Fruit fly (Drosophila melanogaster) whole organism, embryonic: ENCODE results near the gene dj-1beta.

Source experiments
- B-H1 ChIP-seq: fragments of 200-800 bp; sonication (Bioruptor generic); IDR thresholded peaks from 3 replicates; pipeline ENCODE4 v1.3.6; 2022; ENCODE audit warnings: missing biosample characterization, missing genetic modification characterization
- Bteb2 ChIP-seq: fragments of 200-800 bp; sonication (Bioruptor generic); optimal IDR thresholded peaks from 2 replicates; lab custom pipeline; 2016; ENCODE audit warnings: missing biosample characterization, missing genetic modification characterization
- CG1024 ChIP-seq: fragments of 200-800 bp; sonication (Bioruptor generic); IDR thresholded peaks from 2 replicates; pipeline ENCODE4 v1.3.6; 2022; ENCODE audit warnings: missing biosample characterization, missing genetic modification characterization
- CG10274 ChIP-seq: fragments of 200-800 bp; sonication (Bioruptor generic); optimal IDR thresholded peaks from 3 replicates; lab custom pipeline; 2017; ENCODE audit warnings: missing biosample characterization, mild to moderate bottlenecking, missing genetic modification characterization
- CG10543 ChIP-seq: fragments of 200-800 bp; sonication (Bioruptor generic); optimal IDR thresholded peaks from 3 replicates; lab custom pipeline; 2017; ENCODE audit warnings: missing biosample characterization, mild to moderate bottlenecking, missing genetic modification characterization, moderate library complexity
- CG11247 ChIP-seq: fragments of 200-800 bp; sonication (Bioruptor generic); IDR thresholded peaks from 2 replicates; pipeline ENCODE4 v1.3.6; 2022; ENCODE audit warnings: missing biosample characterization, missing genetic modification characterization
- CG13287 ChIP-seq: fragments of 200-800 bp; sonication (Bioruptor generic); IDR thresholded peaks from 2 replicates; pipeline ENCODE4 v1.3.6; 2022; ENCODE audit warnings: missing biosample characterization, missing genetic modification characterization; ENCODE audit not compliant: partially characterized antibody
- CG13296 ChIP-seq: fragments of 200-800 bp; sonication (Bioruptor generic); optimal IDR thresholded peaks from 3 replicates; lab custom pipeline; 2018; ENCODE audit warnings: missing biosample characterization, mild to moderate bottlenecking, missing genetic modification characterization
- CG14860 ChIP-seq: fragments of 200-800 bp; sonication (Bioruptor generic); IDR thresholded peaks from 3 replicates; pipeline ENCODE4 v1.3.6; 2022; ENCODE audit warnings: missing biosample characterization, missing genetic modification characterization; ENCODE audit not compliant: partially characterized antibody
- CG1529 ChIP-seq: fragments of 200-800 bp; sonication (Bioruptor generic); optimal IDR thresholded peaks from 3 replicates; lab custom pipeline; 2018; ENCODE audit warnings: missing biosample characterization, missing genetic modification characterization
- CG15514 ChIP-seq: fragments of 200-800 bp; sonication (Bioruptor generic); optimal IDR thresholded peaks from 3 replicates; lab custom pipeline; 2017; ENCODE audit warnings: missing biosample characterization, missing genetic modification characterization, mild to moderate bottlenecking, moderate library complexity, missing genetic modification reagents
- CG17829 ChIP-seq: fragments of 200-800 bp; optimal IDR thresholded peaks from 2 replicates; lab custom pipeline; 2019; ENCODE audit warnings: missing biosample characterization, mild to moderate bottlenecking, missing genetic modification characterization, moderate library complexity
- CG4730 ChIP-seq: fragments of 200-800 bp; sonication (Bioruptor generic); IDR thresholded peaks from 2 replicates; pipeline ENCODE4 v1.3.6; 2022; ENCODE audit warnings: missing biosample characterization, missing genetic modification characterization
- CG7357 ChIP-seq: fragments of 200-800 bp; sonication (Bioruptor generic); IDR thresholded peaks from 3 replicates; pipeline ENCODE4 v1.3.6; 2022; ENCODE audit warnings: missing biosample characterization, missing genetic modification characterization
- CG7928 ChIP-seq: fragments of 200-800 bp; sonication (Bioruptor generic); optimal IDR thresholded peaks from 2 replicates; lab custom pipeline; 2017; ENCODE audit warnings: missing biosample characterization, mild to moderate bottlenecking, missing genetic modification characterization
- CG8290 ChIP-seq, 3 experiments: fragments of 200-800 bp; sonication (Bioruptor generic); optimal IDR thresholded peaks; 2 replicates each; lab custom pipeline; 2016 to 2019; ENCODE audit warnings: missing biosample characterization in 3 of 3, missing genetic modification characterization in 3 of 3, mild to moderate bottlenecking in 2 of 3, moderate library complexity in 1 of 3
- CrebB ChIP-seq: fragments of 200-800 bp; sonication (Bioruptor generic); optimal IDR thresholded peaks from 3 replicates; lab custom pipeline; 2018; ENCODE audit warnings: missing biosample characterization, mild to moderate bottlenecking, missing genetic modification characterization
- GATAe ChIP-seq: fragments of 200-800 bp; sonication (Bioruptor generic); conservative IDR thresholded peaks from 2 replicates; pipeline ENCODE4 v1.3.6; 2022; ENCODE audit warnings: missing biosample characterization, missing genetic modification characterization
- Med ChIP-seq: fragments of 200-800 bp; sonication (Bioruptor generic); peaks from one replicate; lab custom pipeline; 2016; ENCODE audit warnings: missing biosample characterization, missing genetic modification characterization, mild to moderate bottlenecking, inconsistent platforms, moderate library complexity
- Meics ChIP-seq: fragments of 200-800 bp; sonication (Bioruptor generic); optimal IDR thresholded peaks from 2 replicates; lab custom pipeline; 2017; ENCODE audit warnings: missing biosample characterization, mild to moderate bottlenecking, missing genetic modification characterization
- Nf-YC ChIP-seq: fragments of 200-800 bp; optimal IDR thresholded peaks from 3 replicates; lab custom pipeline; 2019; ENCODE audit warnings: missing biosample characterization, mild to moderate bottlenecking, missing genetic modification characterization, moderate library complexity
- Pdp1 ChIP-seq, 2 experiments: fragments of 200-800 bp; sonication (Bioruptor generic); optimal IDR thresholded peaks; 3 replicates each; lab custom pipeline; 2016; ENCODE audit warnings: missing biosample characterization in 2 of 2, missing genetic modification characterization in 2 of 2, mild to moderate bottlenecking in 1 of 2, moderate library complexity in 1 of 2
- Sin3A ChIP-seq: fragments of >200 bp; optimal IDR thresholded peaks from 2 replicates; lab custom pipeline; 2018
- Tbp ChIP-seq: fragments of >200 bp; optimal IDR thresholded peaks from 2 replicates; lab custom pipeline; 2018; ENCODE audit warnings: missing biosample characterization, missing genetic modification characterization
- bcd ChIP-seq: fragments of 200-800 bp; sonication (Bioruptor generic); optimal IDR thresholded peaks from 2 replicates; lab custom pipeline; 2017; ENCODE audit warnings: missing biosample characterization, mild to moderate bottlenecking, missing genetic modification characterization
- dan ChIP-seq: fragments of 200-800 bp; sonication (Bioruptor generic); IDR thresholded peaks from 2 replicates; pipeline ENCODE4 v1.3.6; 2022; ENCODE audit warnings: missing biosample characterization, missing genetic modification characterization
- ems ChIP-seq: fragments of 200-800 bp; sonication (Bioruptor generic); optimal IDR thresholded peaks from 3 replicates; lab custom pipeline; 2016; ENCODE audit warnings: missing biosample characterization, missing genetic modification characterization
- ftz-f1 ChIP-seq: fragments of 200-800 bp; sonication (Bioruptor generic); optimal IDR thresholded peaks from 2 replicates; lab custom pipeline; 2016; ENCODE audit warnings: missing biosample characterization, missing genetic modification characterization
- gsb ChIP-seq: fragments of 200-800 bp; sonication (Bioruptor generic); IDR thresholded peaks from 2 replicates; pipeline ENCODE4 v1.3.6; 2022; ENCODE audit warnings: missing biosample characterization, missing genetic modification characterization
- h ChIP-seq: fragments of >200 bp; optimal IDR thresholded peaks from 2 replicates; lab custom pipeline; 2017
- hkb ChIP-seq, 2 experiments: fragments of 200-800 bp in 1 of 2; fragments of >200 bp in 1 of 2; sonication (Bioruptor generic) in 1 of 2; IDR thresholded peaks in 1 of 2; optimal IDR thresholded peaks in 1 of 2; 2 replicates each; pipeline versions ENCODE4 v1.3.6 to Lab custom; 2017 to 2022; ENCODE audit warnings: missing biosample characterization in 1 of 2, missing genetic modification characterization in 1 of 2
- mirr ChIP-seq: fragments of 200-800 bp; sonication (Bioruptor generic); optimal IDR thresholded peaks from 3 replicates; lab custom pipeline; 2018; ENCODE audit warnings: missing biosample characterization, mild to moderate bottlenecking, missing genetic modification characterization
- pan ChIP-seq, 4 experiments: fragments of >200 bp in 3 of 4; fragments of 200-800 bp in 1 of 4; sonication (Bioruptor generic) in 1 of 4; optimal IDR thresholded peaks in 3 of 4; IDR thresholded peaks in 1 of 4; 2 replicates each; pipeline versions ENCODE4 v1.3.6 to Lab custom; 2017 to 2022; ENCODE audit warnings: missing biosample characterization in 2 of 4, missing genetic modification characterization in 2 of 4, mixed read lengths in 1 of 4
- pho ChIP-seq: fragments of 200-800 bp; sonication (Bioruptor generic); optimal IDR thresholded peaks from 2 replicates; lab custom pipeline; 2016; ENCODE audit warnings: missing biosample characterization, missing genetic modification characterization
- pita ChIP-seq: fragments of 200-800 bp; sonication (Bioruptor generic); optimal IDR thresholded peaks from 2 replicates; lab custom pipeline; 2017; ENCODE audit warnings: missing biosample characterization, mild to moderate bottlenecking, missing genetic modification characterization
- sc ChIP-seq, 3 experiments: fragments of >200 bp in 2 of 3; fragments of 200-800 bp in 1 of 3; sonication (Bioruptor generic) in 1 of 3; optimal IDR thresholded peaks; 2 replicates in 2 of 3; 3 replicates in 1 of 3; lab custom pipeline; 2017; ENCODE audit warnings: mild to moderate bottlenecking in 1 of 3, missing biosample characterization in 1 of 3, missing genetic modification characterization in 1 of 3, missing genetic modification reagents in 1 of 3
- seq ChIP-seq: fragments of 200-800 bp; sonication (Bioruptor generic); IDR thresholded peaks from 2 replicates; pipeline ENCODE4 v1.3.6; 2022; ENCODE audit warnings: missing biosample characterization, missing genetic modification characterization
- sima ChIP-seq: fragments of 200-800 bp; sonication (Bioruptor generic); optimal IDR thresholded peaks from 2 replicates; lab custom pipeline; 2016; ENCODE audit warnings: missing biosample characterization, missing genetic modification characterization
- sug ChIP-seq: fragments of 200-800 bp; optimal IDR thresholded peaks from 2 replicates; lab custom pipeline; 2019; ENCODE audit warnings: missing biosample characterization, mild to moderate bottlenecking, missing genetic modification characterization, moderate library complexity
- toy ChIP-seq: fragments of 200-800 bp; sonication (Bioruptor generic); IDR thresholded peaks from 2 replicates; pipeline ENCODE4 v1.3.6; 2022; ENCODE audit warnings: missing biosample characterization, missing genetic modification characterization
- wor ChIP-seq: fragments of 200-800 bp; sonication (Bioruptor generic); IDR thresholded peaks from 2 replicates; pipeline ENCODE4 v1.3.6; 2022; ENCODE audit warnings: missing biosample characterization, missing genetic modification characterization

dj-1beta gene

DNA sequence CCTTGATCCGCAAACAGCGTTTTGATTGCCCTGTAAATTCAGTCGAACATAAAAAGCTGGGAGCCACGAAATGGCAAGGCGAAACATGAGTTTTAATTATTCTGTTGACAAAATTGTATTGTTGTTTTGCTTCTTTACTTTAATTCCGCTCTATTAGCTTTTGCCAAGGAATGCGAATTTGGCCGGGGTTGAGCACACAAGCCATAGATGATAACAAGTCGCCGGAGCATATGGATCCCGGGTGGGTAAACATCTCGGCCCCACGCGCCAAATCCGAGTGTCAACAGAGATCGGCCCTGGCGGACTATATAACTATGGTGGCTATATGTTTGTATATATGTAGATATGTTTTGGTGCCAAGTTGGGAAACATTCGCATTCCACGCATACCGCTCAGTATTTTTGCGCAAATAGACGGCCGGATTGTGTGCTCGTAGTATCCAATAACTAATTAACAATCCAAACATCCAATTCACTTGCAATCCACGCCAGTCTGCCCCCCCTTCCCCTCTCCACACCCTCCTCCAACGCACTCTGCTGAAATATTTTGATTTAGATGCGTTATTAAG is 4.7 kb upstream of the dj-1beta start (continued):
- TF ChIP-seq sc (optimal IDR thresholded peaks at IDR 0.05; lab: Kevin White, UChicago) (no peak), sc (GFP tag; optimal IDR thresholded peaks at IDR 0.05; lab: Kevin White, UChicago) (no peak), Med (GFP tag; lab: Kevin White, UChicago) (peak; percentile 92), Nf-YC (tag; lab: Kevin White, UChicago) (no peak), CG13287 (no peak), pho (GFP tag; lab: Kevin White, UChicago) (peak; percentile 61), CG13296 (peak; percentile 51), wor (GFP tag; lab: Robert Waterston, UW) (no peak), CG1529 (GFP tag; lab: Kevin White, UChicago) (no peak), Pdp1 (GFP tag; optimal IDR thresholded peaks at IDR 0.05; lab: Kevin White, UChicago) (peak in 1 of 2 experiments; percentile 21), Sin3A (lab: Kevin White, UChicago) (no peak), pan (optimal IDR thresholded peaks at IDR 0.05; lab: Kevin White, UChicago) (no peak), pan (GFP tag; optimal IDR thresholded peaks at IDR 0.05 in 1 of 2, IDR thresholded peaks at IDR 0.05 in 1 of 2) (no peak), Bteb2 (GFP tag; lab: Kevin White, UChicago) (peak; percentile 34), bcd (GFP tag; lab: Kevin White, UChicago) (peak; percentile 25), CG17829 (tag; lab: Kevin White, UChicago) (no peak), CG7928 (GFP tag; lab: Kevin White, UChicago) (peak; percentile 35), CG8290 (GFP tag; optimal IDR thresholded peaks at IDR 0.05; lab: Kevin White, UChicago) (no peak), CG8290 (tag; optimal IDR thresholded peaks at IDR 0.05; lab: Kevin White, UChicago) (peak in 1 of 2 experiments; percentile 81), sug (peak; percentile 72), CG10543 (GFP tag; lab: Kevin White, UChicago) (peak; percentile 73), CG15514 (GFP tag; lab: Kevin White, UChicago) (peak; percentile 40), seq (peak; percentile 42; the same call in 1 of the 2 replicates), CG11247 (GFP tag; lab: Robert Waterston, UW) (peak; percentile 21; the same call in 1 of the 2 replicates), toy (GFP tag; lab: Robert Waterston, UW) (0 out of 2 replicates have a peak, but pooled peaks have one; percentile 16), Meics (GFP tag; lab: Kevin White, UChicago) (peak; percentile 45), h (no peak), CG1024 (no peak), CG10274 (no peak), ftz-f1 (peak; percentile 19), GATAe (GFP tag; lab: Robert Waterston, UW) (no peak), CG7357 (GFP tag; lab: Robert Waterston, UW) (no peak), gsb (0 out of 2 replicates have a peak, but pooled peaks have one; percentile 48), CG14860 (GFP tag; lab: Robert Waterston, UW) (no peak), hkb (optimal IDR thresholded peaks at IDR 0.05; lab: Kevin White, UChicago) (no peak), hkb (GFP tag; IDR thresholded peaks at IDR 0.05; lab: Robert Waterston, UW) (no peak), dan (GFP tag; lab: Robert Waterston, UW) (no peak), CG4730 (GFP tag; lab: Robert Waterston, UW) (no peak), pita (no peak), sima (GFP tag; lab: Kevin White, UChicago) (no peak), mirr (GFP tag; lab: Kevin White, UChicago) (peak; percentile 50), B-H1 (GFP tag; lab: Robert Waterston, UW) (no peak), Tbp (no peak), CrebB (peak; percentile 38), ems (GFP tag; lab: Kevin White, UChicago) (no peak)
